Fruit fly (Drosophila melanogaster) whole organism, embryonic: ENCODE results near the gene Rpt4.

ENCODE experiments used
- Atf-2 ChIP-seq: fragments of 200-800 bp; sonication (Bioruptor generic); optimal IDR thresholded peaks from 2 replicates; lab custom pipeline; 2016; ENCODE audit warnings: missing biosample characterization, missing genetic modification characterization
- CG14441 ChIP-seq: fragments of 200-800 bp; sonication (Bioruptor generic); IDR thresholded peaks from 2 replicates; pipeline ENCODE4 v1.3.6; 2022; ENCODE audit warnings: missing biosample characterization, missing genetic modification characterization
- CG15696 ChIP-seq: fragments of 200-800 bp; sonication (Bioruptor generic); optimal IDR thresholded peaks from 2 replicates; lab custom pipeline; 2019; ENCODE audit warnings: missing biosample characterization, mild to moderate bottlenecking, missing genetic modification characterization, moderate library complexity
- CG17912 ChIP-seq: fragments of 200-800 bp; sonication (Bioruptor generic); optimal IDR thresholded peaks from 2 replicates; lab custom pipeline; 2018; ENCODE audit warnings: missing biosample characterization, mild to moderate bottlenecking, missing genetic modification characterization
- CG18262 ChIP-seq: fragments of 200-800 bp; optimal IDR thresholded peaks from 3 replicates; lab custom pipeline; 2019; ENCODE audit warnings: missing biosample characterization, mild to moderate bottlenecking, missing genetic modification characterization, moderate library complexity
- CG18764 ChIP-seq: fragments of 200-800 bp; sonication (Bioruptor generic); optimal IDR thresholded peaks from 3 replicates; lab custom pipeline; 2016; ENCODE audit warnings: missing biosample characterization, missing genetic modification characterization
- CG2129 ChIP-seq: fragments of 200-800 bp; sonication (Bioruptor generic); IDR thresholded peaks from 2 replicates; pipeline ENCODE4 v1.3.6; 2022; ENCODE audit warnings: missing biosample characterization, missing genetic modification characterization; ENCODE audit not compliant: partially characterized antibody
- CG2875 ChIP-seq: fragments of 200-800 bp; sonication (Bioruptor generic); optimal IDR thresholded peaks from 2 replicates; lab custom pipeline; 2017; ENCODE audit warnings: missing biosample characterization, mild to moderate bottlenecking, missing genetic modification characterization, missing genetic modification reagents
- CG30020 ChIP-seq: fragments of 200-800 bp; optimal IDR thresholded peaks from 2 replicates; lab custom pipeline; 2019; ENCODE audit warnings: missing biosample characterization, mild to moderate bottlenecking, missing genetic modification characterization, moderate library complexity
- CG3163 ChIP-seq: fragments of 200-800 bp; sonication (Bioruptor generic); optimal IDR thresholded peaks from 3 replicates; lab custom pipeline; 2016; ENCODE audit warnings: missing biosample characterization, missing genetic modification characterization
- CG6254 ChIP-seq: fragments of 200-800 bp; sonication (Bioruptor generic); optimal IDR thresholded peaks from 3 replicates; lab custom pipeline; 2017; ENCODE audit warnings: mild to moderate bottlenecking, missing biosample characterization, missing genetic modification reagents, missing genetic modification characterization
- CG6813 ChIP-seq: fragments of 200-800 bp; sonication (Bioruptor generic); optimal IDR thresholded peaks from 2 replicates; lab custom pipeline; 2017; ENCODE audit warnings: missing biosample characterization, missing genetic modification characterization, mild to moderate bottlenecking, moderate library complexity, missing genetic modification reagents
- CG8765 ChIP-seq: fragments of 200-800 bp; sonication (Bioruptor generic); IDR thresholded peaks from 2 replicates; pipeline ENCODE4 v1.3.6; 2022; ENCODE audit warnings: missing biosample characterization, missing genetic modification characterization
- CG8944 ChIP-seq: fragments of 200-800 bp; sonication (Bioruptor generic); optimal IDR thresholded peaks from 3 replicates; lab custom pipeline; 2016; ENCODE audit warnings: missing biosample characterization, missing genetic modification characterization
- CG9437 ChIP-seq: fragments of 200-800 bp; sonication (Bioruptor generic); optimal IDR thresholded peaks from 2 replicates; lab custom pipeline; 2018; ENCODE audit warnings: missing biosample characterization, mild to moderate bottlenecking, missing genetic modification characterization
- CG9727 ChIP-seq: fragments of 200-800 bp; sonication (Bioruptor generic); optimal IDR thresholded peaks from 3 replicates; lab custom pipeline; 2017; ENCODE audit warnings: missing biosample characterization, mild to moderate bottlenecking, missing genetic modification characterization
- CHES-1-like ChIP-seq: fragments of 200-800 bp; sonication (Bioruptor generic); optimal IDR thresholded peaks from 2 replicates; lab custom pipeline; 2016; ENCODE audit warnings: missing biosample characterization, missing genetic modification characterization
- CTCF ChIP-seq: fragments of 200-800 bp; sonication (Bioruptor generic); optimal IDR thresholded peaks from 2 replicates; lab custom pipeline; 2017; ENCODE audit warnings: missing biosample characterization, mild to moderate bottlenecking, missing genetic modification characterization, moderate library complexity
- Drgx ChIP-seq: fragments of 200-800 bp; sonication (Bioruptor generic); IDR thresholded peaks from 2 replicates; pipeline ENCODE4 v1.3.6; 2022; ENCODE audit warnings: missing biosample characterization, missing genetic modification characterization
- E2f1 ChIP-seq: fragments of 200-800 bp; sonication (Bioruptor generic); IDR thresholded peaks from 2 replicates; pipeline ENCODE4 v1.3.6; 2022; ENCODE audit warnings: missing biosample characterization, missing genetic modification characterization
- Elba2 ChIP-seq: fragments of 200-800 bp; sonication (Bioruptor generic); optimal IDR thresholded peaks from 3 replicates; lab custom pipeline; 2016; ENCODE audit warnings: missing biosample characterization, missing genetic modification characterization
- Ets65A ChIP-seq: fragments of 200-800 bp; sonication (Bioruptor generic); peaks from one replicate; lab custom pipeline; 2016; ENCODE audit warnings: missing biosample characterization, missing genetic modification characterization
- HLH4C ChIP-seq: fragments of 200-800 bp; sonication (Bioruptor generic); IDR thresholded peaks from 3 replicates; pipeline ENCODE4 v1.3.6; 2022; ENCODE audit warnings: missing biosample characterization, missing genetic modification characterization; ENCODE audit not compliant: partially characterized antibody
- Kr ChIP-seq: fragments of 200-800 bp; sonication (Bioruptor generic); optimal IDR thresholded peaks from 2 replicates; lab custom pipeline; 2017; ENCODE audit warnings: missing biosample characterization, mild to moderate bottlenecking, missing genetic modification characterization
- Mes4 ChIP-seq: fragments of 200-800 bp; sonication (Bioruptor generic); optimal IDR thresholded peaks from 2 replicates; lab custom pipeline; 2016; ENCODE audit warnings: missing biosample characterization, missing genetic modification characterization
- Ravus ChIP-seq: fragments of 200-800 bp; sonication (Bioruptor generic); IDR thresholded peaks from 2 replicates; pipeline ENCODE4 v1.3.6; 2022; ENCODE audit warnings: missing biosample characterization, missing genetic modification characterization
- Sin3A ChIP-seq: fragments of >200 bp; optimal IDR thresholded peaks from 2 replicates; lab custom pipeline; 2018
- Six4 ChIP-seq: fragments of 200-800 bp; sonication (Bioruptor generic); optimal IDR thresholded peaks from 2 replicates; lab custom pipeline; 2016; ENCODE audit warnings: missing biosample characterization, missing genetic modification characterization
- Sry-δ ChIP-seq: fragments of 200-800 bp; sonication (Bioruptor generic); optimal IDR thresholded peaks from 2 replicates; lab custom pipeline; 2016; ENCODE audit warnings: missing biosample characterization, missing genetic modification characterization
- Vsx1 ChIP-seq: fragments of 200-800 bp; sonication (Bioruptor generic); optimal IDR thresholded peaks from 2 replicates; lab custom pipeline; 2017; ENCODE audit warnings: missing biosample characterization, mild to moderate bottlenecking, missing genetic modification characterization, missing genetic modification reagents
- aop ChIP-seq: fragments of 200-800 bp; sonication (Bioruptor generic); IDR thresholded peaks from 2 replicates; pipeline ENCODE4 v1.3.6; 2022; ENCODE audit warnings: missing biosample characterization, missing genetic modification characterization
- bbx ChIP-seq: fragments of 200-800 bp; sonication (Bioruptor generic); IDR thresholded peaks from 2 replicates; pipeline ENCODE4 v1.3.6; 2022; ENCODE audit warnings: missing biosample characterization, missing genetic modification characterization; ENCODE audit not compliant: partially characterized antibody
- bcd ChIP-seq: fragments of 200-800 bp; sonication (Bioruptor generic); optimal IDR thresholded peaks from 2 replicates; lab custom pipeline; 2017; ENCODE audit warnings: missing biosample characterization, mild to moderate bottlenecking, missing genetic modification characterization
- bowl ChIP-seq: fragments of 200-800 bp; sonication (Bioruptor generic); IDR thresholded peaks from 2 replicates; pipeline ENCODE4 v1.3.6; 2022; ENCODE audit warnings: missing biosample characterization, missing genetic modification characterization
- cas ChIP-seq: fragments of 200-800 bp; sonication (Bioruptor generic); IDR thresholded peaks from 2 replicates; pipeline ENCODE4 v1.3.6; 2022; ENCODE audit warnings: missing biosample characterization, missing genetic modification characterization
- chm ChIP-seq: fragments of 200-800 bp; sonication (Bioruptor generic); IDR thresholded peaks from 2 replicates; pipeline ENCODE4 v1.3.6; 2022; ENCODE audit warnings: missing biosample characterization, missing genetic modification characterization
- dimm ChIP-seq: fragments of 200-800 bp; sonication (Bioruptor generic); IDR thresholded peaks from 2 replicates; pipeline ENCODE4 v1.3.6; 2022; ENCODE audit warnings: missing biosample characterization, missing genetic modification characterization
- disco-r ChIP-seq: fragments of 200-800 bp; sonication (Bioruptor generic); optimal IDR thresholded peaks from 2 replicates; lab custom pipeline; 2016; ENCODE audit warnings: missing biosample characterization, missing genetic modification characterization
- fd3F ChIP-seq: fragments of 200-800 bp; sonication (Bioruptor generic); optimal IDR thresholded peaks from 2 replicates; lab custom pipeline; 2018; ENCODE audit warnings: missing biosample characterization, mild to moderate bottlenecking, missing genetic modification characterization, moderate library complexity
- gem ChIP-seq: fragments of 200-800 bp; sonication (Bioruptor generic); optimal IDR thresholded peaks from 2 replicates; lab custom pipeline; 2019; ENCODE audit warnings: missing biosample characterization, mild to moderate bottlenecking, missing genetic modification characterization, moderate library complexity
- gsb ChIP-seq: fragments of 200-800 bp; sonication (Bioruptor generic); IDR thresholded peaks from 2 replicates; pipeline ENCODE4 v1.3.6; 2022; ENCODE audit warnings: missing biosample characterization, missing genetic modification characterization
- insv ChIP-seq, 2 experiments: fragments of 200-800 bp; sonication (Bioruptor generic); optimal IDR thresholded peaks; 3 replicates each; lab custom pipeline; 2016 to 2018; ENCODE audit warnings: missing biosample characterization in 2 of 2, missing genetic modification characterization in 2 of 2
- ken ChIP-seq: fragments of 200-800 bp; sonication (Bioruptor generic); IDR thresholded peaks from 3 replicates; pipeline ENCODE4 v1.3.6; 2022; ENCODE audit warnings: missing biosample characterization, missing genetic modification characterization
- kni ChIP-seq: fragments of 200-800 bp; sonication (Bioruptor generic); optimal IDR thresholded peaks from 3 replicates; lab custom pipeline; 2017; ENCODE audit warnings: mild to moderate bottlenecking, missing biosample characterization, missing genetic modification reagents, missing genetic modification characterization
- odd ChIP-seq: fragments of 200-800 bp; sonication (Bioruptor generic); optimal IDR thresholded peaks from 2 replicates; lab custom pipeline; 2017; ENCODE audit warnings: missing biosample characterization, mild to moderate bottlenecking, missing genetic modification characterization
- otp ChIP-seq: fragments of 200-800 bp; sonication (Bioruptor generic); IDR thresholded peaks from 3 replicates; pipeline ENCODE4, ENCODE4 v1.3.6; 2022; ENCODE audit warnings: missing biosample characterization, missing genetic modification characterization
- salm ChIP-seq: fragments of 200-800 bp; sonication (Bioruptor generic); optimal IDR thresholded peaks from 2 replicates; lab custom pipeline; 2018; ENCODE audit warnings: missing biosample characterization, mild to moderate bottlenecking, missing genetic modification characterization
- sc ChIP-seq, 3 experiments: fragments of >200 bp in 2 of 3; fragments of 200-800 bp in 1 of 3; sonication (Bioruptor generic) in 1 of 3; optimal IDR thresholded peaks; 2 replicates in 2 of 3; 3 replicates in 1 of 3; lab custom pipeline; 2017; ENCODE audit warnings: mild to moderate bottlenecking in 1 of 3, missing biosample characterization in 1 of 3, missing genetic modification characterization in 1 of 3, missing genetic modification reagents in 1 of 3
- tap ChIP-seq: fragments of 200-800 bp; optimal IDR thresholded peaks from 3 replicates; lab custom pipeline; 2019; ENCODE audit warnings: missing biosample characterization, mild to moderate bottlenecking, missing genetic modification characterization, moderate library complexity
- wdn ChIP-seq: fragments of 200-800 bp; sonication (Bioruptor generic); IDR thresholded peaks from 2 replicates; pipeline ENCODE4 v1.3.6; 2022; ENCODE audit warnings: missing biosample characterization, missing genetic modification characterization
- zfh1 ChIP-seq: fragments of 200-800 bp; sonication (Bioruptor generic); IDR thresholded peaks from 3 replicates; pipeline ENCODE4 v1.3.6; 2022; ENCODE audit warnings: missing biosample characterization, missing genetic modification characterization

Rpt4 gene

dm6 chrX:6340593-6341068 lies 49.6 kb upstream of the Rpt4 start (continued):
- no peak for TF ChIP-seq CG2129 (GFP tag; lab: Robert Waterston, UW)
- peak; percentile 73 for TF ChIP-seq bcd
- peak; percentile 71 for TF ChIP-seq CG9437 (GFP tag; lab: Kevin White, UChicago)
- TF ChIP-seq CG3163 (GFP tag; lab: Kevin White, UChicago) = no peak
- no peak for TF ChIP-seq CG17912 (GFP tag; lab: Kevin White, UChicago)
- TF ChIP-seq Kr (GFP tag; lab: Kevin White, UChicago) = no peak
- no peak for TF ChIP-seq Sry-δ (GFP tag; lab: Kevin White, UChicago)
- TF ChIP-seq Mes4 (GFP tag; lab: Kevin White, UChicago) = no peak
- TF ChIP-seq otp (GFP tag; lab: Robert Waterston, UW) = no peak
- TF ChIP-seq chm (GFP tag; lab: Robert Waterston, UW) = no peak
- TF ChIP-seq Ravus (GFP tag; lab: Robert Waterston, UW) = no peak
- peak; percentile 82 for TF ChIP-seq CG18262
- TF ChIP-seq HLH4C = no peak
- no peak for TF ChIP-seq CG15696 (tag; lab: Kevin White, UChicago)
- no peak for TF ChIP-seq cas (GFP tag; lab: Robert Waterston, UW)
- TF ChIP-seq tap (tag; lab: Kevin White, UChicago) = peak; percentile 68
- no peak for TF ChIP-seq CHES-1-like (GFP tag; lab: Kevin White, UChicago)
- 0 out of 2 replicates have a peak, but pooled peaks have one; percentile 43 for TF ChIP-seq bowl
- peak; percentile 60 for TF ChIP-seq Drgx (GFP tag; lab: Robert Waterston, UW)
- 0 out of 3 replicates have a peak, but pooled peaks have one; percentile 38 for TF ChIP-seq zfh1 (GFP tag; lab: Robert Waterston, UW)
- peak; percentile 63 for TF ChIP-seq CG6813
- 0 out of 2 replicates have a peak, but pooled peaks have one; percentile 18 for TF ChIP-seq gsb (GFP tag; lab: Robert Waterston, UW)
- TF ChIP-seq Ets65A = peak; percentile 70
- TF ChIP-seq kni (GFP tag; lab: Kevin White, UChicago) = peak; percentile 19
- TF ChIP-seq ken (GFP tag; lab: Robert Waterston, UW) = no peak
- TF ChIP-seq dimm (GFP tag; lab: Robert Waterston, UW) = 0 out of 2 replicates have a peak, but pooled peaks have one; percentile 16
- TF ChIP-seq CG14441 = peak; percentile 39; the same call in 1 of the 2 replicates
- peak; percentile 58 for TF ChIP-seq salm (tag; lab: Kevin White, UChicago)
- TF ChIP-seq Vsx1 (GFP tag; lab: Kevin White, UChicago) = peak; percentile 61
- TF ChIP-seq disco-r (GFP tag; lab: Kevin White, UChicago) = no peak
- TF ChIP-seq CG2875 (GFP tag; lab: Kevin White, UChicago) = peak; percentile 68
- no peak for TF ChIP-seq CG8765
- peak; percentile 87 for TF ChIP-seq odd (GFP tag; lab: Kevin White, UChicago)
- no peak for TF ChIP-seq Sin3A
- TF ChIP-seq Six4 (GFP tag; lab: Kevin White, UChicago) = peak; percentile 29
- peak in 1 of 2 experiments; percentile 49 for TF ChIP-seq insv (GFP tag; optimal IDR thresholded peaks at IDR 0.05; lab: Kevin White, UChicago)
- no peak for TF ChIP-seq aop (GFP tag; lab: Robert Waterston, UW)
- TF ChIP-seq CG9727 (GFP tag; lab: Kevin White, UChicago) = peak; percentile 80
- TF ChIP-seq Atf-2 (GFP tag; lab: Kevin White, UChicago) = no peak
- TF ChIP-seq CTCF (GFP tag; lab: Kevin White, UChicago) = peak; percentile 39
- peak; percentile 50; the same call in 1 of the 2 replicates for TF ChIP-seq wdn (GFP tag; lab: Robert Waterston, UW)
- peak; percentile 88 for TF ChIP-seq gem (tag; lab: Kevin White, UChicago)
- no peak for TF ChIP-seq sc (optimal IDR thresholded peaks at IDR 0.05; lab: Kevin White, UChicago)
- TF ChIP-seq sc (GFP tag; optimal IDR thresholded peaks at IDR 0.05; lab: Kevin White, UChicago) = peak; percentile 54
- peak; percentile 38 for TF ChIP-seq CG18764 (GFP tag; lab: Kevin White, UChicago)
- peak; percentile 34 for TF ChIP-seq CG30020 (tag; lab: Kevin White, UChicago)
- TF ChIP-seq fd3F (GFP tag; lab: Kevin White, UChicago) = peak; percentile 66
- peak; percentile 64 for TF ChIP-seq CG6254 (GFP tag; lab: Kevin White, UChicago)
- TF ChIP-seq bbx (GFP tag; lab: Robert Waterston, UW) = no peak
- TF ChIP-seq Elba2 (GFP tag; lab: Kevin White, UChicago) = no peak
- TF ChIP-seq E2f1 (GFP tag; lab: Robert Waterston, UW) = peak; percentile 26; the same call in 1 of the 2 replicates
- no peak for TF ChIP-seq CG8944 (GFP tag; lab: Kevin White, UChicago)
